Worm (Caenorhabditis elegans) whole organism, L3 larva: ENCODE results near the gene slc-25A10.

Experiments
- R02D3.7 ChIP-seq: fragments of 150-350 bp; optimal IDR thresholded peaks from 2 replicates; lab custom pipeline; 2014; ENCODE audit warnings: missing biosample characterization, missing genetic modification characterization
- ZK546.5 ChIP-seq: sonication (generic microtip); optimal IDR thresholded peaks from 2 replicates; lab custom pipeline; 2017; ENCODE audit warnings: missing biosample characterization, missing genetic modification characterization
- aly-2 ChIP-seq: fragments of 150-350 bp; optimal IDR thresholded peaks from 2 replicates; lab custom pipeline; 2014; ENCODE audit warnings: missing biosample characterization, missing genetic modification characterization
- ama-1 ChIP-seq: fragments of 150-350 bp; optimal IDR thresholded peaks from 2 replicates; lab custom pipeline; 2018
- ceh-16 ChIP-seq: sonication (generic microtip); optimal IDR thresholded peaks from 2 replicates; lab custom pipeline; 2017; ENCODE audit warnings: missing biosample characterization, missing genetic modification characterization
- ceh-28 ChIP-seq: fragments of 150-350 bp; optimal IDR thresholded peaks from 2 replicates; lab custom pipeline; 2014; ENCODE audit warnings: missing biosample characterization, missing genetic modification reagents, missing genetic modification characterization
- ceh-82 ChIP-seq: fragments of 150-350 bp; optimal IDR thresholded peaks from 2 replicates; lab custom pipeline; 2014; ENCODE audit warnings: missing biosample characterization, missing genetic modification characterization
- ceh-9 ChIP-seq: sonication (generic microtip); optimal IDR thresholded peaks from 2 replicates; lab custom pipeline; 2018; ENCODE audit warnings: missing biosample characterization, missing genetic modification characterization
- daf-12 ChIP-seq: fragments of 150-350 bp; optimal IDR thresholded peaks from 2 replicates; lab custom pipeline; 2014; ENCODE audit warnings: missing biosample characterization, missing genetic modification reagents, missing genetic modification characterization
- egl-27 ChIP-seq: sonication (generic microtip); optimal IDR thresholded peaks from 4 replicates; lab custom pipeline; 2017; ENCODE audit warnings: missing biosample characterization, missing genetic modification reagents, missing genetic modification characterization
- egl-5 ChIP-seq: fragments of 150-350 bp; optimal IDR thresholded peaks from 2 replicates; lab custom pipeline; 2017; ENCODE audit warnings: missing biosample characterization, missing genetic modification reagents, missing genetic modification characterization, inconsistent platforms
- elt-1 ChIP-seq: fragments of 150-350 bp; optimal IDR thresholded peaks from 2 replicates; lab custom pipeline; 2014; ENCODE audit warnings: missing biosample characterization, missing genetic modification characterization
- elt-2 ChIP-seq: sonication (generic microtip); optimal IDR thresholded peaks from 2 replicates; lab custom pipeline; 2016; ENCODE audit warnings: missing genetic modification reagents, mild to moderate bottlenecking, missing genetic modification characterization, missing compliant biosample characterization
- elt-3 ChIP-seq, 3 experiments: fragments of 150-350 bp in 1 of 3; sonication (generic microtip) in 2 of 3; optimal IDR thresholded peaks; 2 replicates in 2 of 3; 4 replicates in 1 of 3; lab custom pipeline; 2014 to 2017; ENCODE audit warnings: missing biosample characterization in 3 of 3, missing genetic modification characterization in 3 of 3
- eor-1 ChIP-seq, 2 experiments: fragments of 150-350 bp; optimal IDR thresholded peaks; 2 replicates each; lab custom pipeline; 2014 to 2018; ENCODE audit warnings: missing biosample characterization in 2 of 2, missing genetic modification characterization in 2 of 2
- fkh-10 ChIP-seq: sonication (generic microtip); optimal IDR thresholded peaks from 2 replicates; lab custom pipeline; 2017; ENCODE audit warnings: missing biosample characterization, missing genetic modification reagents, missing genetic modification characterization
- fkh-2 ChIP-seq: fragments of 150-350 bp; optimal IDR thresholded peaks from 2 replicates; lab custom pipeline; 2014; ENCODE audit warnings: missing biosample characterization, missing genetic modification reagents, missing genetic modification characterization
- fos-1 ChIP-seq: fragments of 150-350 bp; optimal IDR thresholded peaks from 2 replicates; lab custom pipeline; 2014; ENCODE audit warnings: missing biosample characterization, missing genetic modification characterization
- hmg-11 ChIP-seq: sonication (generic microtip); optimal IDR thresholded peaks from 2 replicates; lab custom pipeline; 2016; ENCODE audit warnings: missing genetic modification characterization, missing compliant biosample characterization
- jun-1 ChIP-seq: fragments of 150-350 bp; optimal IDR thresholded peaks from 2 replicates; lab custom pipeline; 2014; ENCODE audit warnings: missing biosample characterization, missing genetic modification reagents, missing genetic modification characterization
- lin-15B ChIP-seq: fragments of 150-350 bp; optimal IDR thresholded peaks from 2 replicates; lab custom pipeline; 2014; ENCODE audit warnings: missing biosample characterization, missing genetic modification characterization
- lin-39 ChIP-seq: fragments of 150-350 bp; optimal IDR thresholded peaks from 2 replicates; lab custom pipeline; 2018; ENCODE audit warnings: missing biosample characterization, missing genetic modification reagents, missing genetic modification characterization
- lsy-12 ChIP-seq: sonication (generic microtip); optimal IDR thresholded peaks from 2 replicates; lab custom pipeline; 2016; ENCODE audit warnings: mild to moderate bottlenecking, missing genetic modification characterization, missing compliant biosample characterization
- mdl-1 ChIP-seq: fragments of 150-350 bp; optimal IDR thresholded peaks from 2 replicates; lab custom pipeline; 2014; ENCODE audit warnings: missing biosample characterization, missing genetic modification characterization
- mml-1 ChIP-seq: fragments of 150-350 bp; sonication (generic microtip); optimal IDR thresholded peaks from 3 replicates; lab custom pipeline; 2014; ENCODE audit warnings: missing biosample characterization, missing genetic modification characterization
- nfya-1 ChIP-seq: sonication (generic microtip); optimal IDR thresholded peaks from 2 replicates; lab custom pipeline; 2017; ENCODE audit warnings: missing genetic modification characterization, mild to moderate bottlenecking, missing compliant biosample characterization, antibody characterized with exemption, moderate library complexity; ENCODE audit not compliant: insufficient read depth
- nhr-11 ChIP-seq: fragments of 150-350 bp; optimal IDR thresholded peaks from 2 replicates; lab custom pipeline; 2014; ENCODE audit warnings: missing biosample characterization, missing genetic modification characterization
- nhr-12 ChIP-seq: fragments of 150-350 bp; optimal IDR thresholded peaks from 2 replicates; lab custom pipeline; 2014; ENCODE audit warnings: missing biosample characterization, missing genetic modification characterization
- nhr-23 ChIP-seq: fragments of 150-350 bp; optimal IDR thresholded peaks from 2 replicates; lab custom pipeline; 2014; ENCODE audit warnings: missing biosample characterization, missing genetic modification reagents, missing genetic modification characterization
- nhr-237 ChIP-seq: fragments of 150-350 bp; optimal IDR thresholded peaks from 2 replicates; lab custom pipeline; 2014; ENCODE audit warnings: missing biosample characterization, missing genetic modification characterization
- nhr-25 ChIP-seq: sonication (generic microtip); optimal IDR thresholded peaks from 2 replicates; lab custom pipeline; 2017; ENCODE audit warnings: missing biosample characterization, missing genetic modification characterization
- nhr-28 ChIP-seq: fragments of 150-350 bp; optimal IDR thresholded peaks from 2 replicates; lab custom pipeline; 2014; ENCODE audit warnings: missing biosample characterization, missing genetic modification characterization
- nhr-43 ChIP-seq: sonication (generic microtip); optimal IDR thresholded peaks from 2 replicates; lab custom pipeline; 2016; ENCODE audit warnings: mild to moderate bottlenecking, missing genetic modification characterization, missing compliant biosample characterization; ENCODE audit not compliant: poor library complexity, severe bottlenecking
- nhr-67 ChIP-seq: fragments of 150-350 bp; optimal IDR thresholded peaks from 2 replicates; lab custom pipeline; 2014; ENCODE audit warnings: missing biosample characterization, missing genetic modification characterization
- nhr-76 ChIP-seq: fragments of 150-350 bp; sonication (generic microtip); optimal IDR thresholded peaks from 5 replicates; lab custom pipeline; 2014; ENCODE audit warnings: missing biosample characterization, missing genetic modification characterization
- nhr-77 ChIP-seq: fragments of 150-350 bp; optimal IDR thresholded peaks from 2 replicates; lab custom pipeline; 2014; ENCODE audit warnings: missing biosample characterization, missing genetic modification characterization
- pha-4 ChIP-seq: fragments of 150-350 bp; optimal IDR thresholded peaks from 2 replicates; lab custom pipeline; 2014; ENCODE audit warnings: missing biosample characterization, missing genetic modification reagents, missing genetic modification characterization
- pqm-1 ChIP-seq: fragments of 150-350 bp; optimal IDR thresholded peaks from 2 replicates; lab custom pipeline; 2017; ENCODE audit warnings: missing biosample characterization, missing genetic modification characterization, inconsistent platforms
- sea-2 ChIP-seq: fragments of 150-350 bp; sonication (generic microtip); optimal IDR thresholded peaks from 4 replicates; lab custom pipeline; 2014; ENCODE audit warnings: missing biosample characterization, missing genetic modification reagents, missing genetic modification characterization
- skn-1 ChIP-seq: fragments of 150-350 bp; optimal IDR thresholded peaks from 2 replicates; lab custom pipeline; 2014; ENCODE audit warnings: missing biosample characterization, missing genetic modification characterization
- snpc-4 ChIP-seq: fragments of 150-350 bp; optimal IDR thresholded peaks from 2 replicates; lab custom pipeline; 2014; ENCODE audit warnings: missing biosample characterization, missing genetic modification characterization
- tbx-2 ChIP-seq: sonication (generic microtip); optimal IDR thresholded peaks from 2 replicates; lab custom pipeline; 2016; ENCODE audit warnings: mild to moderate bottlenecking, missing genetic modification characterization, missing compliant biosample characterization
- unc-39 ChIP-seq: sonication (generic microtip); optimal IDR thresholded peaks from 4 replicates; lab custom pipeline; 2017; ENCODE audit warnings: missing biosample characterization, missing genetic modification characterization
- unc-62 ChIP-seq: fragments of 150-350 bp; sonication (generic microtip); optimal IDR thresholded peaks from 4 replicates; lab custom pipeline; 2014; ENCODE audit warnings: missing biosample characterization, missing genetic modification reagents, missing genetic modification characterization
- zag-1 ChIP-seq: fragments of 150-350 bp; optimal IDR thresholded peaks from 2 replicates; lab custom pipeline; 2014; ENCODE audit warnings: missing biosample characterization, missing genetic modification characterization
- ztf-11 ChIP-seq: fragments of 150-350 bp; optimal IDR thresholded peaks from 2 replicates; lab custom pipeline; 2014; ENCODE audit warnings: missing biosample characterization, missing genetic modification characterization
- ztf-4 ChIP-seq: fragments of 150-350 bp; optimal IDR thresholded peaks from 2 replicates; lab custom pipeline; 2014; ENCODE audit warnings: missing biosample characterization, missing genetic modification characterization

slc-25A10 gene

DNA sequence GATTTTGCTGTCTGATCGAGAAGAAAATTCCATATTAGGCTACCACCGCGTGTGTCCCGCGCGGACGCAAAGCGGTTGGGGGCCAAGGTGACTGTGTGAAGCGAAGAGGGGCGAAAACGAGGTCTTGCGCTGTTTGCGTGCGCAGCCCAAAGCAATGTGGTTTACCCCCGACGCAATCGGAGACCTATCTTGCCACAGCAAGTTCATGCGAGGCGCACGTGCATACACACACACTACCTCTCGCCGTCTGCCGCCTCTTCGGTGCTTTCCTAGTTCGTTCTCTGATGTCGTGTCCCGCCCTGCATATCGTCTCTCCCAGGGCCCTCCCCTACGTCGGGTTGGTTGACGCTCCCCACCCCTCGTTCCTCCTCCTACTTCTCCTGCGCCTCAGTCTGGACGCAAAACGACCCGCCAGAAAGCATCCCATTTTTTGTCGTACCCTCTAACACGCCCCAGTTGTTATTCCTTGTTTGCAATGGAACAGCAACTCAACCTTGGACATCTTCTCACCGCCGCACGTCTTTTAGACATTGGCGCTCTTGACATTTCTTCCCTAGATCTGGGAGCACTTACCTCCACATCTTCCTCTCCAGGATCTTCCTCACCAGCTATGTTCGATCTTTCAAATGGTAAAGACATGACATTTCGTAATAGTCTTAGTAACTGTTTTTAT, 16.7 kb upstream of the slc-25A10 start, which contains the start of gene mdl-1:
TSS of gene mdl-1 (plus strand) at position 341 of the 673 bp plus-strand sequence.
- peak; percentile 74 for TF ChIP-seq hmg-11
- TF ChIP-seq ztf-11 (tag; lab: Kevin White, UChicago): no peak
- peak; percentile 87 for TF ChIP-seq elt-2
- TF ChIP-seq egl-27 (tag; lab: Kevin White, UChicago): peak; percentile 95
- no peak for TF ChIP-seq egl-5 (tag; lab: Kevin White, UChicago)
- peak; percentile 86 for TF ChIP-seq nhr-43 (tag; lab: Kevin White, UChicago)
- no peak for TF ChIP-seq nhr-67 (tag; lab: Kevin White, UChicago)
- no peak for TF ChIP-seq aly-2
- peak; percentile 26 for TF ChIP-seq lin-15B (tag; lab: Kevin White, UChicago)
- TF ChIP-seq R02D3.7 (tag; lab: Kevin White, UChicago): peak; percentile 40
- TF ChIP-seq unc-39 (tag; lab: Kevin White, UChicago): no peak
- TF ChIP-seq lin-39 (tag; lab: Kevin White, UChicago): peak; percentile 95
- TF ChIP-seq pqm-1 (tag; lab: Kevin White, UChicago): peak; percentile 82
- peak; percentile 56 for TF ChIP-seq ceh-28 (tag; lab: Kevin White, UChicago)
- TF ChIP-seq zag-1 (tag; lab: Kevin White, UChicago): no peak
- no peak for TF ChIP-seq ZK546.5
- peak; percentile 67 for TF ChIP-seq nhr-11 (tag; lab: Kevin White, UChicago)
- TF ChIP-seq nhr-28 (tag; lab: Kevin White, UChicago): no peak
- TF ChIP-seq unc-62 (GFP tag; lab: Kevin White, UChicago): peak; percentile 74
- no peak for TF ChIP-seq ceh-82 (tag; lab: Kevin White, UChicago)
- peak; percentile 96 for TF ChIP-seq nfya-1 (tag; lab: Kevin White, UChicago)
- TF ChIP-seq fkh-2 (tag; lab: Kevin White, UChicago): no peak
- TF ChIP-seq daf-12 (tag; lab: Kevin White, UChicago): no peak
- peak; percentile 27 for TF ChIP-seq fos-1 (tag; lab: Kevin White, UChicago)
- TF ChIP-seq tbx-2: peak; percentile 48
- peak; percentile 20 for TF ChIP-seq fkh-10 (GFP tag; lab: Kevin White, UChicago)
- TF ChIP-seq ama-1 (lab: Kevin White, UChicago): peak; percentile 95
- peak; percentile 71 for TF ChIP-seq snpc-4 (tag; lab: Kevin White, UChicago)
- peak in 1 of 2 experiments; percentile 68 for TF ChIP-seq eor-1 (tag; optimal IDR thresholded peaks at IDR 0.05; lab: Kevin White, UChicago)
- peak; percentile 74 for TF ChIP-seq ztf-4 (tag; lab: Kevin White, UChicago)
- peak; percentile 99 for TF ChIP-seq mml-1 (tag; lab: Kevin White, UChicago)
- TF ChIP-seq nhr-77 (tag; lab: Kevin White, UChicago): no peak
- TF ChIP-seq ceh-9 (tag; lab: Kevin White, UChicago): no peak
- no peak for TF ChIP-seq elt-3 (tag; optimal IDR thresholded peaks at IDR 0.05; lab: Kevin White, UChicago)
- peak; percentile 95 for TF ChIP-seq nhr-25 (tag; lab: Kevin White, UChicago)
- peak; percentile 40 for TF ChIP-seq skn-1 (tag; lab: Kevin White, UChicago)
- TF ChIP-seq jun-1 (tag; lab: Kevin White, UChicago): peak; percentile 81
- peak; percentile 88 for TF ChIP-seq lsy-12 (tag; lab: Kevin White, UChicago)
- peak; percentile 94 for TF ChIP-seq pha-4
- peak; percentile 81 for TF ChIP-seq elt-1 (tag; lab: Kevin White, UChicago)
- no peak for TF ChIP-seq nhr-237 (tag; lab: Kevin White, UChicago)
- peak; percentile 63 for TF ChIP-seq sea-2 (GFP tag; lab: Kevin White, UChicago)
- TF ChIP-seq nhr-76 (tag; lab: Kevin White, UChicago): no peak
- no peak for TF ChIP-seq nhr-12
- peak; percentile 100 for TF ChIP-seq mdl-1
- peak; percentile 95 for TF ChIP-seq nhr-23
- no peak for TF ChIP-seq ceh-16 (tag; lab: Kevin White, UChicago)
